Fruit fly (Drosophila melanogaster) whole organism, adult: ENCODE results near the gene CG15399.
A peak's percentile ranks its signal among the peaks of the same experiment; 100 is the strongest.

ENCODE experiments used
- CG11617 ChIP-seq: fragments of 200-800 bp; sonication (Bioruptor generic); optimal IDR thresholded peaks from 2 replicates; lab custom pipeline; 2017; ENCODE audit warnings: mild to moderate bottlenecking, missing biosample characterization, missing genetic modification reagents, missing genetic modification characterization
- CG12768 ChIP-seq: fragments of 200-800 bp; sonication (Bioruptor generic); optimal IDR thresholded peaks from 2 replicates; lab custom pipeline; 2017; ENCODE audit warnings: missing biosample characterization, missing genetic modification characterization, mild to moderate bottlenecking, moderate library complexity, missing genetic modification reagents
- CG14711 ChIP-seq: fragments of 200-800 bp; sonication (Bioruptor generic); optimal IDR thresholded peaks from 2 replicates; lab custom pipeline; 2018; ENCODE audit warnings: missing biosample characterization, mild to moderate bottlenecking, missing genetic modification characterization, moderate library complexity
- CG1620 ChIP-seq: fragments of 200-800 bp; sonication (Bioruptor generic); optimal IDR thresholded peaks from 2 replicates; lab custom pipeline; 2016; ENCODE audit warnings: missing biosample characterization, missing genetic modification characterization
- CG33017 ChIP-seq: fragments of 200-800 bp; sonication (Bioruptor generic); optimal IDR thresholded peaks from 2 replicates; lab custom pipeline; 2018; ENCODE audit warnings: missing biosample characterization, mild to moderate bottlenecking, missing genetic modification characterization, moderate library complexity
- CG5204 ChIP-seq: fragments of 200-800 bp; sonication (Bioruptor generic); optimal IDR thresholded peaks from 2 replicates; lab custom pipeline; 2016; ENCODE audit warnings: missing biosample characterization, missing genetic modification characterization
- CG7045 ChIP-seq: fragments of 200-800 bp; sonication (Bioruptor generic); optimal IDR thresholded peaks from 2 replicates; lab custom pipeline; 2017; ENCODE audit warnings: missing biosample characterization, mild to moderate bottlenecking, missing genetic modification characterization
- CG7101 ChIP-seq: fragments of 200-800 bp; sonication (Bioruptor generic); optimal IDR thresholded peaks from 2 replicates; lab custom pipeline; 2018; ENCODE audit warnings: missing biosample characterization, mild to moderate bottlenecking, missing genetic modification characterization, moderate library complexity
- Clk ChIP-seq: fragments of 200-800 bp; sonication (Bioruptor generic); optimal IDR thresholded peaks from 2 replicates; lab custom pipeline; 2017; ENCODE audit warnings: missing biosample characterization, missing genetic modification characterization
- Crg-1 ChIP-seq: fragments of 200-800 bp; sonication (Bioruptor generic); optimal IDR thresholded peaks from 2 replicates; lab custom pipeline; 2016; ENCODE audit warnings: missing biosample characterization, missing genetic modification characterization
- Hr96 ChIP-seq: fragments of 200-800 bp; sonication (Bioruptor generic); optimal IDR thresholded peaks from 2 replicates; lab custom pipeline; 2016; ENCODE audit warnings: missing biosample characterization, missing genetic modification characterization
- Mnt ChIP-seq: fragments of 200-800 bp; sonication (Bioruptor generic); optimal IDR thresholded peaks from 2 replicates; lab custom pipeline; 2016; ENCODE audit warnings: missing biosample characterization, mild to moderate bottlenecking, missing genetic modification characterization
- bab1 ChIP-seq: fragments of 200-800 bp; sonication (Bioruptor generic); optimal IDR thresholded peaks from 3 replicates; lab custom pipeline; 2019; ENCODE audit warnings: missing biosample characterization, mild to moderate bottlenecking, missing genetic modification characterization, moderate library complexity
- cic ChIP-seq: fragments of 200-800 bp; sonication (Bioruptor generic); optimal IDR thresholded peaks from 2 replicates; lab custom pipeline; 2017; ENCODE audit warnings: missing biosample characterization, mild to moderate bottlenecking, missing genetic modification characterization, moderate library complexity
- cnc ChIP-seq, 2 experiments: fragments of >200 bp; optimal IDR thresholded peaks; 2 replicates each; lab custom pipeline; 2017
- kay ChIP-seq: fragments of 200-800 bp; sonication (Bioruptor generic); peaks from one replicate; lab custom pipeline; 2016; ENCODE audit warnings: missing biosample characterization, missing genetic modification characterization, borderline replicate concordance
- ovo ChIP-seq: fragments of 200-800 bp; sonication (Bioruptor generic); optimal IDR thresholded peaks from 2 replicates; lab custom pipeline; 2016; ENCODE audit warnings: missing biosample characterization, missing genetic modification characterization
- pad ChIP-seq: fragments of 200-800 bp; sonication (Bioruptor generic); optimal IDR thresholded peaks from 3 replicates; lab custom pipeline; 2017; ENCODE audit warnings: missing biosample characterization, missing genetic modification characterization, mild to moderate bottlenecking, moderate library complexity, missing genetic modification reagents
- tj ChIP-seq: fragments of 200-800 bp; sonication (Bioruptor generic); optimal IDR thresholded peaks from 3 replicates; lab custom pipeline; 2017; ENCODE audit warnings: missing biosample characterization, mild to moderate bottlenecking, missing genetic modification characterization, moderate library complexity
- toe ChIP-seq: fragments of 200-800 bp; sonication (Bioruptor generic); optimal IDR thresholded peaks from 2 replicates; lab custom pipeline; 2016; ENCODE audit warnings: missing biosample characterization, missing genetic modification characterization

The CG15399 gene

dm6 chr2L:2737561-2737960 lies 34.0 kb downstream of the CG15399 start:
- TF ChIP-seq kay (GFP tag; lab: Kevin White, UChicago) (no peak), CG7101 (no peak), CG1620 (no peak), Crg-1 (GFP tag; lab: Kevin White, UChicago) (no peak), toe (no peak)

DNA sequence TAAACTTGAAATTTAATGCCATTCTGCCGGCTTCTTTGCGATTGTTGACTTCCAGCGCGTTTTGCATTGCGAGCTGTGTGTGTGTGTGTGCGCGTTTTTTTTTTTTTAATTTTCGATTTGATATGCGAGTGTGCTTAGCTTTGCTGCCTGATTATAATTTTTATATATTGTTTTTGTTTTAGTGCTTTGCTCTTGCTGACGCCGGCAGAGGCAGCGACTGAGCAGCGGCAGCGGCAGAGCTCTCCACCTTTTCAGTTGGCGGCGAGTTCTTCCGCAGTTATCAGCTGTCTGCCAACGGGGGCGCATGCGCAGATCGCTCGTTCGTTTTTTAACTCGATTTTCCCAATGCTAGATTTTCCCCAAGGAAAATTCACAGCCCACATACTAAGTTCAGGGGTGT lies 36.0 kb downstream of the CG15399 start:
- TF ChIP-seq tj (peak; percentile 32), Clk (no peak)

- TF ChIP-seq CG12768: peak; percentile 0
- TF ChIP-seq CG33017 (tag; lab: Kevin White, UChicago): no peak
- no peak for TF ChIP-seq CG14711
- TF ChIP-seq tj: no peak
- TF ChIP-seq cnc (optimal IDR thresholded peaks at IDR 0.05; lab: Kevin White, UChicago): no peak
- TF ChIP-seq CG1620: peak; percentile 11
- no peak for TF ChIP-seq Clk
- no peak for TF ChIP-seq CG11617 (GFP tag; lab: Kevin White, UChicago)
- TF ChIP-seq Hr96 (GFP tag; lab: Kevin White, UChicago): no peak
Observed at dm6 chr2L:2734946-2735345, 36.6 kb downstream of the CG15399 start.

dm6 chr2L:2734215-2734614 lies 37.4 kb downstream of the CG15399 start:
- TF ChIP-seq CG5204 (GFP tag; lab: Kevin White, UChicago) (no peak), cnc (optimal IDR thresholded peaks at IDR 0.05; lab: Kevin White, UChicago) (no peak), CG14711 (peak; percentile 60), kay (GFP tag; lab: Kevin White, UChicago) (peak; percentile 25), CG1620 (peak; percentile 38), CG7101 (peak; percentile 65), Mnt (GFP tag; lab: Kevin White, UChicago) (no peak), CG33017 (tag; lab: Kevin White, UChicago) (no peak), CG7045 (GFP tag; lab: Kevin White, UChicago) (peak; percentile 52), CG12768 (no peak), CG11617 (GFP tag; lab: Kevin White, UChicago) (peak; percentile 47), bab1 (GFP tag; lab: Kevin White, UChicago) (peak; percentile 90), tj (peak; percentile 42), ovo (no peak), pad (GFP tag; lab: Kevin White, UChicago) (peak; percentile 61), cic (GFP tag; lab: Kevin White, UChicago) (no peak), Hr96 (GFP tag; lab: Kevin White, UChicago) (peak; percentile 9), Clk (no peak), toe (peak; percentile 34), Crg-1 (GFP tag; lab: Kevin White, UChicago) (peak; percentile 48)

- TF ChIP-seq tj (peak; percentile 92), Clk (no peak)
Observed at dm6 chr2L:2732139-2732830, 39.3 kb downstream of the CG15399 start.

DNA sequence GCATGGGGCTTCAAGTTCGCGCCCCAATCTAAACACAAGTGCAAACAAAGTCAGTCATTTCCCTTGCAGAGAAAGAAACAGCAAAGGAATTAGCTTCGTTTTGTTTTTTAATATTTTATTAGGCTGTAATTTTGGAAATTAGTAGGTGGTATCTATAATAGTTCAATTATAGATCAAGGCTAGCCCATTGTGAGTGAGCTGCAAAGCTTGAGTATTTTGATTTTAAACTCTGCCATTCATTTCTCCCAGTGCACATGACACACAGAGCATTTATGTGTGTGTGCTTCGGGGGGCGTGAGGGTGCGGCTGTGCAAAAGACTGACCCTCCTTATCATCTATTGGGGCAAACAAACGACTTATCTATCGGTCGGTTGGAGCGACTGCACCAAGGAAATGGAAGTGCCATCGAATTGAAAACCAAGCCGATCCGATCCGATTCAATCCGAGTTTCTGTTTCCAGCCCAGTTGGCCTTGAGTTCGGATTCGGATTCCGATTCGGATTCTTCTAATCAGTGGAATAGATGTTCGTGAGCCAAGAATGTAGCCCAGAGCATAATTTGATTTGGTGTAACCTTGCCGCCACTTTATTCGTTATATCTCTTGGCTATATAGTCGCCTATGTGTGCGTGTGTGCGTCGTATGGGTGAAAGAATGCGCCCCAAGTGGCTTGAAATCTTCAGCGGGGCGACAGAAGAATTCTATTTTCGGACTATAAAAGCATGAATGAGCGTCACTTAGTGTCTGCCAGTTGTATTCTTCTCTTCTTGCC lies 40.0 kb downstream of the CG15399 start:
- TF ChIP-seq CG11617 (GFP tag; lab: Kevin White, UChicago): peak; percentile 45
- TF ChIP-seq CG7101: peak; percentile 54
- peak; percentile 17 for TF ChIP-seq CG1620
- peak; percentile 49 for TF ChIP-seq CG14711
- TF ChIP-seq cic (GFP tag; lab: Kevin White, UChicago): no peak
- TF ChIP-seq CG12768: no peak
- no peak for TF ChIP-seq tj
- no peak for TF ChIP-seq pad (GFP tag; lab: Kevin White, UChicago)
- TF ChIP-seq bab1 (GFP tag; lab: Kevin White, UChicago): no peak
- TF ChIP-seq toe: peak; percentile 47
- peak; percentile 59 for TF ChIP-seq kay (GFP tag; lab: Kevin White, UChicago)
- peak; percentile 23 for TF ChIP-seq CG33017 (tag; lab: Kevin White, UChicago)
- TF ChIP-seq Hr96 (GFP tag; lab: Kevin White, UChicago): no peak
- peak; percentile 43 for TF ChIP-seq CG7045 (GFP tag; lab: Kevin White, UChicago)
- no peak for TF ChIP-seq ovo
- TF ChIP-seq Crg-1 (GFP tag; lab: Kevin White, UChicago): no peak
- TF ChIP-seq CG5204 (GFP tag; lab: Kevin White, UChicago): peak; percentile 43
- TF ChIP-seq Clk: no peak
- TF ChIP-seq cnc (optimal IDR thresholded peaks at IDR 0.05; lab: Kevin White, UChicago): no peak
- TF ChIP-seq Mnt (GFP tag; lab: Kevin White, UChicago): no peak

DNA sequence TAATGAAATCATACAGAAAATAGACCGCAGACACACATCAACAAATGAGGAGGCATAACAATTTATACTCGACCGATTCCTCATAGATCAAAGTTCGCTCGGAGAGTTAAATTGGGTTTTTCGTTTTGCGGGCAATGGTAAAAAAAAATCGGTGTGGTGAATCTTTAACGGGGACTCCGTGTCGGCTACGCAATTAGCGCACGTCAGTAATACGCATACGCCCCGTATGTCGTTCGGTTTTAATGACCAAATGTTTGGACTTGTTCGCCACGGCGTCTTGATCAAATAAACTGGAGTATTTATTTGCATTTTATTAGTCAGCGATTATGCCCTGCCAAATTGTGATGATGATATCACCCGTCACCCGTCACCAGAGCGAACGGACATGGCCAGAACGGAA lies 40.8 kb downstream of the CG15399 start:
- TF ChIP-seq kay (GFP tag; lab: Kevin White, UChicago) (peak; percentile 73), cnc (optimal IDR thresholded peaks at IDR 0.05; lab: Kevin White, UChicago) (no peak)
